Worm (Caenorhabditis elegans) whole organism, midembryonic: ENCODE results near the gene trh-1.

Experiments
- T22C8.4 ChIP-seq: fragments of 200-800 bp; sonication (Bioruptor generic); IDR thresholded peaks from 2 replicates; pipeline ENCODE4 v1.3.6; 2022; ENCODE audit warnings: missing genetic modification characterization, missing compliant biosample characterization
- cog-1 ChIP-seq: sonication (generic microtip); optimal IDR thresholded peaks from 2 replicates; lab custom pipeline; 2016; ENCODE audit warnings: missing genetic modification characterization, missing compliant biosample characterization
- flt-1 ChIP-seq: fragments of 200-800 bp; sonication (Bioruptor generic); IDR thresholded peaks from 2 replicates; pipeline ENCODE4 v1.3.6; 2022; ENCODE audit warnings: missing genetic modification characterization, missing compliant biosample characterization
- klf-2 ChIP-seq: fragments of 200-800 bp; sonication (Bioruptor generic); conservative IDR thresholded peaks from 2 replicates; pipeline ENCODE4 v1.3.6; 2022; ENCODE audit warnings: missing genetic modification reagents, missing genetic modification characterization, missing compliant biosample characterization
- med-1 ChIP-seq: sonication (generic microtip); optimal IDR thresholded peaks from 2 replicates; lab custom pipeline; 2017; ENCODE audit warnings: missing genetic modification characterization, mild to moderate bottlenecking, missing compliant biosample characterization, antibody characterized with exemption, missing genetic modification reagents; ENCODE audit not compliant: insufficient read depth
- ref-1 ChIP-seq: fragments of 200-800 bp; sonication (Bioruptor generic); conservative IDR thresholded peaks from 2 replicates; pipeline ENCODE4 v1.3.6; 2022; ENCODE audit warnings: missing genetic modification reagents, missing genetic modification characterization, missing compliant biosample characterization
- tab-1 ChIP-seq: fragments of 200-800 bp; sonication (Bioruptor generic); IDR thresholded peaks from 2 replicates; pipeline ENCODE4 v1.3.6; 2022; ENCODE audit warnings: missing genetic modification characterization, missing compliant biosample characterization
- ztf-23 ChIP-seq: fragments of 200-800 bp; sonication (Bioruptor generic); IDR thresholded peaks from 2 replicates; pipeline ENCODE4 v1.3.6; 2022; ENCODE audit warnings: missing genetic modification reagents, missing genetic modification characterization, missing compliant biosample characterization
- ztf-29 ChIP-seq: fragments of 200-800 bp; sonication (Bioruptor generic); IDR thresholded peaks from 2 replicates; pipeline ENCODE4 v1.3.6; 2022; ENCODE audit warnings: missing genetic modification reagents, missing genetic modification characterization, missing compliant biosample characterization

Gene trh-1

ce11 chrIV:17413343-17413742 lies 45.0 kb downstream of the trh-1 start:
- no peak for TF ChIP-seq ztf-29 (GFP tag; lab: Robert Waterston, UW)
- no peak for TF ChIP-seq klf-2 (GFP tag; lab: Robert Waterston, UW)
- TF ChIP-seq flt-1: no peak
- TF ChIP-seq ztf-23 (GFP tag; lab: Robert Waterston, UW): no peak
- TF ChIP-seq ref-1 (GFP tag; lab: Robert Waterston, UW): no peak
- no peak for TF ChIP-seq tab-1 (GFP tag; lab: Robert Waterston, UW)
- no peak for TF ChIP-seq cog-1 (tag; lab: Kevin White, UChicago)
- no peak for TF ChIP-seq T22C8.4
- TF ChIP-seq med-1 (GFP tag; lab: Kevin White, UChicago): no peak

- TF ChIP-seq ztf-23 (GFP tag; lab: Robert Waterston, UW) (no peak), klf-2 (GFP tag; lab: Robert Waterston, UW) (no peak), med-1 (GFP tag; lab: Kevin White, UChicago) (no peak), flt-1 (no peak), T22C8.4 (no peak), cog-1 (tag; lab: Kevin White, UChicago) (no peak), ref-1 (GFP tag; lab: Robert Waterston, UW) (no peak), ztf-29 (GFP tag; lab: Robert Waterston, UW) (no peak), tab-1 (GFP tag; lab: Robert Waterston, UW) (no peak)
These were observed 49.3 kb downstream of the trh-1 start, which contains the start of gene npr-26 for ce11 chrIV:17417723-17418122. TSS of gene npr-26 (minus strand) at chrIV:17417823.
